Worm (Caenorhabditis elegans) whole organism, L1 larva: Measurements from ENCODE around the gene frm-2.

Source experiments
- lin-35 ChIP-seq, 2 experiments: fragments of 150-350 bp; optimal IDR thresholded peaks; 2 replicates each; lab custom pipeline; 2014; ENCODE audit warnings: missing biosample characterization in 2 of 2, missing genetic modification characterization in 2 of 2, missing genetic modification reagents in 2 of 2
- nhr-28 ChIP-seq: fragments of 150-350 bp; optimal IDR thresholded peaks from 2 replicates; lab custom pipeline; 2014; ENCODE audit warnings: missing biosample characterization, missing genetic modification characterization
- nhr-85 ChIP-seq: sonication (generic microtip); peaks from one replicate; lab custom pipeline; 2016; ENCODE audit warnings: missing genetic modification characterization, inconsistent platforms, missing compliant biosample characterization

- peak; percentile 75 for TF ChIP-seq nhr-85 (tag; lab: Kevin White, UChicago)
- TF ChIP-seq lin-35 (GFP tag; optimal IDR thresholded peaks at IDR 0.05; lab: Kevin White, UChicago), result peak; percentile 63 to 77
- no peak for TF ChIP-seq nhr-28 (tag; lab: Kevin White, UChicago)
Measured at ce11 chrIII:6019512-6020209, 37.7 kb upstream of the frm-2 start, which contains the start of the genes npp-10 and cyk-3.
